Fruit fly (Drosophila melanogaster) whole organism, embryonic: ENCODE measurements around the gene BG642163.
"Not testable (repeated sequence)": the region's sequence is repeated elsewhere in the genome, so short reads cannot be mapped to it uniquely, and the experiment has no call there.

Experiments used
- Myb ChIP-seq: fragments of 200-800 bp; sonication (Bioruptor generic); optimal IDR thresholded peaks from 2 replicates; lab custom pipeline; 2016; ENCODE audit warnings: missing biosample characterization, missing genetic modification characterization
- row ChIP-seq: fragments of 200-800 bp; sonication (Bioruptor generic); IDR thresholded peaks from 3 replicates; pipeline ENCODE4 v1.3.6; 2022; ENCODE audit warnings: missing biosample characterization, missing genetic modification characterization

- not testable (repeated sequence) for TF ChIP-seq row; Myb (GFP tag; lab: Kevin White, UChicago)
Observed at dm6 chr2L:4644975-4645374, 3.9 kb downstream of the BG642163 start.
